Worm (Caenorhabditis elegans) whole organism, late embryonic: ENCODE data around the gene laf-1.

Source experiments
- ama-1 ChIP-seq: fragments of 150-350 bp; optimal IDR thresholded peaks from 2 replicates; lab custom pipeline; 2014
- ceh-24 ChIP-seq: sonication (generic microtip); optimal IDR thresholded peaks from 2 replicates; lab custom pipeline; 2016; ENCODE audit warnings: mild to moderate bottlenecking, missing genetic modification characterization, missing compliant biosample characterization
- eyg-1 ChIP-seq: sonication (generic microtip); optimal IDR thresholded peaks from 2 replicates; lab custom pipeline; 2016; ENCODE audit warnings: missing genotype, missing genetic modification characterization, missing compliant biosample characterization
- nfya-1 ChIP-seq: sonication (generic microtip); optimal IDR thresholded peaks from 2 replicates; lab custom pipeline; 2017; ENCODE audit warnings: missing genetic modification characterization, mild to moderate bottlenecking, missing compliant biosample characterization, antibody characterized with exemption, moderate library complexity
- tbx-2 ChIP-seq: sonication (generic microtip); optimal IDR thresholded peaks from 2 replicates; lab custom pipeline; 2016; ENCODE audit warnings: missing genetic modification characterization, missing compliant biosample characterization
- unc-55 ChIP-seq: sonication (generic microtip); optimal IDR thresholded peaks from 2 replicates; lab custom pipeline; 2017; ENCODE audit warnings: missing biosample characterization, missing genetic modification reagents, missing genetic modification characterization

- TF ChIP-seq tbx-2 (tag; lab: Kevin White, UChicago) (no peak), ama-1 (no peak), unc-55 (no peak), nfya-1 (tag; lab: Kevin White, UChicago) (no peak), eyg-1 (tag; lab: Kevin White, UChicago) (no peak), ceh-24 (no peak)
Observed at ce11 chrIII:2759308-2759707, 19.5 kb downstream of the laf-1 start.
